Worm (Caenorhabditis elegans): ENCODE measurements around the gene F43D2.6.
A peak's percentile ranks its signal among the peaks of the same experiment; 100 is the strongest.

The F43D2.6 gene

ce11 chrV:14659595-14659994 lies 24.6 kb upstream of the F43D2.6 start:
- TF ChIP-seq fos-1 (tag; optimal IDR thresholded peaks at IDR 0.05) (no peak), nhr-11 (tag; optimal IDR thresholded peaks at IDR 0.05) (no peak), alr-1 (tag; optimal IDR thresholded peaks at IDR 0.05) (no peak), ceh-82 (tag; optimal IDR thresholded peaks at IDR 0.05) (no peak), lin-13 (GFP tag; optimal IDR thresholded peaks at IDR 0.05) (no peak), C34F6.9 (tag; optimal IDR thresholded peaks at IDR 0.05) (no peak), ztf-11 (tag; optimal IDR thresholded peaks at IDR 0.05) (no peak), mbf-1 (tag; optimal IDR thresholded peaks at IDR 0.05) (no peak), skn-1 (tag; optimal IDR thresholded peaks at IDR 0.05) (no peak), snpc-4 (tag; optimal IDR thresholded peaks at IDR 0.05) (no peak), nhr-129 (tag; optimal IDR thresholded peaks at IDR 0.05) (no peak), nhr-10 (tag; optimal IDR thresholded peaks at IDR 0.05) (no peak), dmd-4 (tag; optimal IDR thresholded peaks at IDR 0.05) (no peak), ceh-16 (tag; optimal IDR thresholded peaks at IDR 0.05) (no peak), mab-5 (tag; optimal IDR thresholded peaks at IDR 0.05) (no peak), gmeb-1 (tag; optimal IDR thresholded peaks at IDR 0.05) (no peak), unc-39 (tag; optimal IDR thresholded peaks at IDR 0.05) (no peak), nhr-77 (tag; optimal IDR thresholded peaks at IDR 0.05) (no peak)

ce11 chrV:14658131-14658530 lies 23.2 kb upstream of the F43D2.6 start, which contains the start of gene slc-25A29:
slc-25A29 (minus strand) TSS chrV:14658175.
- TF ChIP-seq nhr-21 (tag; optimal IDR thresholded peaks at IDR 0.05) = peak; percentile 8
- TF ChIP-seq nhr-129 (tag; optimal IDR thresholded peaks at IDR 0.05) = no peak
- peak; percentile 32 for TF ChIP-seq sma-9 (GFP tag; optimal IDR thresholded peaks at IDR 0.05)
- TF ChIP-seq sma-9 (tag; optimal IDR thresholded peaks at IDR 0.05) = no peak
- TF ChIP-seq fos-1 (tag; optimal IDR thresholded peaks at IDR 0.05) = peak; percentile 4
- no peak for TF ChIP-seq ceh-16 (tag; optimal IDR thresholded peaks at IDR 0.05)
- TF ChIP-seq nhr-10 (tag; optimal IDR thresholded peaks at IDR 0.05) = no peak
- TF ChIP-seq snpc-4 (tag; optimal IDR thresholded peaks at IDR 0.05) = no peak

- TF ChIP-seq zag-1 (tag; optimal IDR thresholded peaks at IDR 0.05) (no peak), nhr-25 (tag; optimal IDR thresholded peaks at IDR 0.05) (peak; percentile 11), nhr-11 (tag; optimal IDR thresholded peaks at IDR 0.05) (no peak), gmeb-1 (tag; optimal IDR thresholded peaks at IDR 0.05) (peak; percentile 35), sma-9 (GFP tag; optimal IDR thresholded peaks at IDR 0.05) (peak; percentile 20), sma-9 (tag; optimal IDR thresholded peaks at IDR 0.05) (no peak)
Measured at ce11 chrV:14656970-14657369, 22.0 kb upstream of the F43D2.6 start.

ce11 chrV:14655689-14656088 lies 20.7 kb upstream of the F43D2.6 start:
- TF ChIP-seq nhr-21 (tag; optimal IDR thresholded peaks at IDR 0.05) (no peak), nhr-12 (tag; optimal IDR thresholded peaks at IDR 0.05) (no peak), nhr-25 (tag; optimal IDR thresholded peaks at IDR 0.05) (peak; percentile 47), blmp-1 (tag; optimal IDR thresholded peaks at IDR 0.05; ENCODE audit: insufficient read depth) (peak; percentile 29)

- TF ChIP-seq ZK546.5 (tag; optimal IDR thresholded peaks at IDR 0.05) = no peak
Measured at ce11 chrV:14650631-14651030, 15.7 kb upstream of the F43D2.6 start.

DNA sequence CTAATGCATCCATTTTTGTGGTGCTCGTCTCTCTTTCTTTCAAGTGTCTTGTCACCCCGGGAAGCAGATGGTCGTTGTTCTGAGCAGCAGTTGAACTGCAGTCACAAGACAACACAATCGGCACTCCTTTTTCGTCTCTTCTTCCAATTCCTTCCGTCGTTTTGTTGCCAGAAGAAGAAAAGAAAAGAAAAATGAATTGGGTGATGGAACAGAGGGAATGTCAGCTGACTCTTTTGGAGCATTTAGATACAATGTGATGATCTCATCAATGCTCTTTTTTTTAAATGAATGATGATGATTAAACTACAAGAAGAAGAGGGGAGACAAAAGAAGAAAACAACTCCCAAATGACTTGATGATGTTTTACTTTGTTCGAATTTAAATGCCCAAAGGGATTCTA lies 14.9 kb upstream of the F43D2.6 start:
- TF ChIP-seq elt-3 (tag; optimal IDR thresholded peaks at IDR 0.05) (no peak), gmeb-1 (tag; optimal IDR thresholded peaks at IDR 0.05) (no peak), nhr-21 (tag; optimal IDR thresholded peaks at IDR 0.05) (no peak), nhr-237 (tag; optimal IDR thresholded peaks at IDR 0.05) (no peak), blmp-1 (tag; optimal IDR thresholded peaks at IDR 0.05; ENCODE audit: insufficient read depth) (no peak), nhr-25 (tag; optimal IDR thresholded peaks at IDR 0.05) (no peak), nhr-129 (tag; optimal IDR thresholded peaks at IDR 0.05) (peak; percentile 58), ZK546.5 (tag; optimal IDR thresholded peaks at IDR 0.05) (no peak), lin-39 (tag; optimal IDR thresholded peaks at IDR 0.05) (peak; percentile 1), snpc-4 (tag; optimal IDR thresholded peaks at IDR 0.05) (no peak), C34F6.9 (tag; optimal IDR thresholded peaks at IDR 0.05) (peak; percentile 62), lsy-2 (tag; optimal IDR thresholded peaks at IDR 0.05) (peak in 1 of 2 experiments; percentile 47), unc-55 (GFP tag; optimal IDR thresholded peaks at IDR 0.05) (no peak), crh-2 (tag; optimal IDR thresholded peaks at IDR 0.05) (no peak), mdl-1 (tag; optimal IDR thresholded peaks at IDR 0.05) (no peak), ceh-16 (tag; optimal IDR thresholded peaks at IDR 0.05) (no peak), skn-1 (tag; optimal IDR thresholded peaks at IDR 0.05) (no peak), mab-5 (tag; optimal IDR thresholded peaks at IDR 0.05) (peak; percentile 27), sem-4 (tag; optimal IDR thresholded peaks at IDR 0.05) (peak; percentile 31), peb-1 (tag; optimal IDR thresholded peaks at IDR 0.05) (no peak), unc-39 (tag; optimal IDR thresholded peaks at IDR 0.05) (no peak), R02D3.7 (tag; optimal IDR thresholded peaks at IDR 0.05) (no peak), lin-13 (GFP tag; optimal IDR thresholded peaks at IDR 0.05) (no peak), alr-1 (tag; optimal IDR thresholded peaks at IDR 0.05) (no peak), sma-3 (GFP tag; optimal IDR thresholded peaks at IDR 0.05) (no peak), sma-9 (GFP tag; optimal IDR thresholded peaks at IDR 0.05) (peak; percentile 6), sma-9 (tag; optimal IDR thresholded peaks at IDR 0.05) (no peak)
